Worm (Caenorhabditis elegans): Measurements from ENCODE around the gene Y51H4A.935.

ce11 chrIV:16477169-16477568 lies 29.9 kb downstream of the Y51H4A.935 start, which contains the start of gene Y51H4A.1:
- no peak for TF ChIP-seq aly-1 (tag; optimal IDR thresholded peaks at IDR 0.05)
- TF ChIP-seq flt-1 (GFP tag; IDR thresholded peaks at IDR 0.05): no peak
- TF ChIP-seq tra-4 (tag; optimal IDR thresholded peaks at IDR 0.05): no peak
- no peak for TF ChIP-seq hmg-4 (GFP tag; optimal IDR thresholded peaks at IDR 0.05)
- TF ChIP-seq tbx-11 (GFP tag; IDR thresholded peaks at IDR 0.05): no peak
- TF ChIP-seq ama-1 (optimal IDR thresholded peaks at IDR 0.05): no peak
- no peak for TF ChIP-seq hmbx-1 (tag; optimal IDR thresholded peaks at IDR 0.05)
- TF ChIP-seq ceh-13 (GFP tag; optimal IDR thresholded peaks at IDR 0.05): no peak
